Fruit fly (Drosophila melanogaster) whole organism, embryonic: Measurements from ENCODE around the gene Ubqn.

Source experiments
- Abd-B ChIP-seq: fragments of 200-800 bp; sonication (Bioruptor generic); optimal IDR thresholded peaks from 2 replicates; lab custom pipeline; 2018; ENCODE audit warnings: missing biosample characterization, mild to moderate bottlenecking, missing genetic modification characterization, moderate library complexity
- Aef1 ChIP-seq: fragments of 200-800 bp; sonication (Bioruptor generic); IDR thresholded peaks from 3 replicates; pipeline ENCODE4 v1.3.6; 2022; ENCODE audit warnings: missing biosample characterization, missing genetic modification characterization
- Antp ChIP-seq: fragments of 200-800 bp; sonication (Bioruptor generic); optimal IDR thresholded peaks from 3 replicates; lab custom pipeline; 2016; ENCODE audit warnings: missing biosample characterization, missing genetic modification characterization
- C15 ChIP-seq: fragments of 200-800 bp; sonication (Bioruptor generic); IDR thresholded peaks from 3 replicates; pipeline ENCODE4 v1.3.6; 2022; ENCODE audit warnings: missing biosample characterization, missing genetic modification characterization
- CG1233 ChIP-seq: fragments of 200-800 bp; sonication (Bioruptor generic); optimal IDR thresholded peaks from 4 replicates; lab custom pipeline; 2018; ENCODE audit warnings: missing biosample characterization, mild to moderate bottlenecking, missing genetic modification characterization
- CG12391 ChIP-seq: fragments of 200-800 bp; sonication (Bioruptor generic); optimal IDR thresholded peaks from 3 replicates; lab custom pipeline; 2018; ENCODE audit warnings: missing biosample characterization, mild to moderate bottlenecking, missing genetic modification characterization, moderate library complexity
- CG1602 ChIP-seq: fragments of 200-800 bp; sonication (Bioruptor generic); optimal IDR thresholded peaks from 3 replicates; lab custom pipeline; 2016; ENCODE audit warnings: missing biosample characterization, missing genetic modification characterization
- CG16779 ChIP-seq: fragments of 200-800 bp; sonication (Bioruptor generic); IDR thresholded peaks from 2 replicates; pipeline ENCODE4 v1.3.6; 2022; ENCODE audit warnings: missing biosample characterization, missing genetic modification characterization
- CG17328 ChIP-seq: fragments of 200-800 bp; sonication (Bioruptor generic); IDR thresholded peaks from 2 replicates; pipeline ENCODE4 v1.3.6; 2022; ENCODE audit warnings: missing biosample characterization, missing genetic modification characterization
- CG18476 ChIP-seq: fragments of 200-800 bp; sonication (Bioruptor generic); optimal IDR thresholded peaks from 2 replicates; lab custom pipeline; 2016; ENCODE audit warnings: missing biosample characterization, mild to moderate bottlenecking, missing genetic modification characterization
- CG18599 ChIP-seq: fragments of 200-800 bp; sonication (Bioruptor generic); optimal IDR thresholded peaks from 3 replicates; lab custom pipeline; 2017; ENCODE audit warnings: missing biosample characterization, missing genetic modification characterization, mild to moderate bottlenecking, moderate library complexity, missing genetic modification reagents
- CG2678 ChIP-seq: fragments of 200-800 bp; sonication (Bioruptor generic); optimal IDR thresholded peaks from 3 replicates; lab custom pipeline; 2019; ENCODE audit warnings: missing biosample characterization, mild to moderate bottlenecking, missing genetic modification characterization, moderate library complexity
- CG2875 ChIP-seq: fragments of 200-800 bp; sonication (Bioruptor generic); optimal IDR thresholded peaks from 2 replicates; lab custom pipeline; 2017; ENCODE audit warnings: missing biosample characterization, mild to moderate bottlenecking, missing genetic modification characterization, missing genetic modification reagents
- CG33213 ChIP-seq: fragments of 200-800 bp; sonication (Bioruptor generic); optimal IDR thresholded peaks from 3 replicates; lab custom pipeline; 2016; ENCODE audit warnings: missing biosample characterization, missing genetic modification characterization
- CG3847 ChIP-seq: fragments of 200-800 bp; sonication (Bioruptor generic); IDR thresholded peaks from 2 replicates; pipeline ENCODE4 v1.3.6; 2022; ENCODE audit warnings: missing biosample characterization, missing genetic modification characterization
- CG3995 ChIP-seq: fragments of 200-800 bp; sonication (Bioruptor generic); optimal IDR thresholded peaks from 3 replicates; lab custom pipeline; 2016; ENCODE audit warnings: missing biosample characterization, missing genetic modification characterization
- CG4424 ChIP-seq: fragments of 200-800 bp; sonication (Bioruptor generic); optimal IDR thresholded peaks from 3 replicates; lab custom pipeline; 2016; ENCODE audit warnings: missing biosample characterization, missing genetic modification characterization
- CG4707 ChIP-seq: fragments of 200-800 bp; sonication (Bioruptor generic); optimal IDR thresholded peaks from 2 replicates; lab custom pipeline; 2018; ENCODE audit warnings: missing biosample characterization, mild to moderate bottlenecking, missing genetic modification characterization, moderate library complexity
- CG5953 ChIP-seq: fragments of 200-800 bp; sonication (Bioruptor generic); IDR thresholded peaks from 2 replicates; pipeline ENCODE4 v1.3.6; 2022; ENCODE audit warnings: missing biosample characterization, missing genetic modification characterization
- CG6683 ChIP-seq: fragments of 200-800 bp; sonication (Bioruptor generic); optimal IDR thresholded peaks from 2 replicates; lab custom pipeline; 2017; ENCODE audit warnings: missing biosample characterization, mild to moderate bottlenecking, missing genetic modification characterization, missing genetic modification reagents
- Camta ChIP-seq: fragments of 200-800 bp; sonication (Bioruptor generic); optimal IDR thresholded peaks from 2 replicates; lab custom pipeline; 2016; ENCODE audit warnings: missing biosample characterization, missing genetic modification characterization
- D ChIP-seq, 2 experiments: fragments of 200-800 bp in 1 of 2; fragments of >200 bp in 1 of 2; sonication (Bioruptor generic) in 1 of 2; optimal IDR thresholded peaks; 2 replicates in 1 of 2; 3 replicates in 1 of 2; lab custom pipeline; 2017; ENCODE audit warnings: mild to moderate bottlenecking in 1 of 2, missing biosample characterization in 1 of 2, missing genetic modification characterization in 1 of 2, missing genetic modification reagents in 1 of 2
- Deaf1 ChIP-seq: fragments of 200-800 bp; optimal IDR thresholded peaks from 3 replicates; lab custom pipeline; 2019; ENCODE audit warnings: missing biosample characterization, mild to moderate bottlenecking, missing genetic modification characterization, moderate library complexity
- Dll ChIP-seq: fragments of 200-800 bp; sonication (Bioruptor generic); IDR thresholded peaks from 4 replicates; pipeline ENCODE4 v1.3.6; 2022; ENCODE audit warnings: missing biosample characterization, missing genetic modification characterization; ENCODE audit not compliant: partially characterized antibody
- Doc3 ChIP-seq: fragments of 200-800 bp; sonication (Bioruptor generic); IDR thresholded peaks from 3 replicates; pipeline ENCODE4 v1.3.6; 2022; ENCODE audit warnings: missing biosample characterization, missing genetic modification characterization; ENCODE audit not compliant: partially characterized antibody
- Fer3 ChIP-seq: fragments of 200-800 bp; sonication (Bioruptor generic); optimal IDR thresholded peaks from 2 replicates; lab custom pipeline; 2018; ENCODE audit warnings: missing biosample characterization, mild to moderate bottlenecking, missing genetic modification characterization, moderate library complexity
- H2.0 ChIP-seq: fragments of 200-800 bp; sonication (Bioruptor generic); IDR thresholded peaks from 2 replicates; pipeline ENCODE4 v1.3.6; 2022; ENCODE audit warnings: missing biosample characterization, missing genetic modification characterization
- HmgD ChIP-seq: fragments of 200-800 bp; sonication (Bioruptor generic); optimal IDR thresholded peaks from 3 replicates; lab custom pipeline; 2016; ENCODE audit warnings: missing biosample characterization, missing genetic modification characterization
- MTF-1 ChIP-seq: fragments of 200-800 bp; sonication (Bioruptor generic); optimal IDR thresholded peaks from 2 replicates; lab custom pipeline; 2018; ENCODE audit warnings: missing biosample characterization, mild to moderate bottlenecking, missing genetic modification characterization, borderline replicate concordance
- Meics ChIP-seq: fragments of 200-800 bp; sonication (Bioruptor generic); optimal IDR thresholded peaks from 2 replicates; lab custom pipeline; 2017; ENCODE audit warnings: missing biosample characterization, mild to moderate bottlenecking, missing genetic modification characterization
- PHDP ChIP-seq: fragments of 200-800 bp; sonication (Bioruptor generic); optimal IDR thresholded peaks from 3 replicates; lab custom pipeline; 2018; ENCODE audit warnings: missing biosample characterization, mild to moderate bottlenecking, missing genetic modification characterization, moderate library complexity
- Sry-δ ChIP-seq: fragments of 200-800 bp; sonication (Bioruptor generic); optimal IDR thresholded peaks from 2 replicates; lab custom pipeline; 2016; ENCODE audit warnings: missing biosample characterization, missing genetic modification characterization
- Stat92E ChIP-seq, 3 experiments: fragments of >200 bp in 2 of 3; fragments of 200-800 bp in 1 of 3; sonication (Bioruptor generic) in 1 of 3; optimal IDR thresholded peaks; 2 replicates each; lab custom pipeline; 2017 to 2019; ENCODE audit warnings: missing biosample characterization in 3 of 3, missing genetic modification characterization in 3 of 3, mild to moderate bottlenecking in 1 of 3, moderate library complexity in 1 of 3
- Tbp ChIP-seq: fragments of >200 bp; optimal IDR thresholded peaks from 2 replicates; lab custom pipeline; 2018; ENCODE audit warnings: missing biosample characterization, missing genetic modification characterization
- YL-1 ChIP-seq: fragments of 200-800 bp; sonication (Bioruptor generic); optimal IDR thresholded peaks from 3 replicates; lab custom pipeline; 2017; ENCODE audit warnings: missing biosample characterization, mild to moderate bottlenecking, missing genetic modification characterization
- ase ChIP-seq: fragments of 200-800 bp; sonication (Bioruptor generic); IDR thresholded peaks from 3 replicates; pipeline ENCODE4 v1.3.6; 2022; ENCODE audit warnings: missing biosample characterization, missing genetic modification characterization
- bowl ChIP-seq: fragments of 200-800 bp; sonication (Bioruptor generic); IDR thresholded peaks from 2 replicates; pipeline ENCODE4 v1.3.6; 2022; ENCODE audit warnings: missing biosample characterization, missing genetic modification characterization
- cg ChIP-seq: fragments of 200-800 bp; sonication (Bioruptor generic); optimal IDR thresholded peaks from 3 replicates; lab custom pipeline; 2019; ENCODE audit warnings: missing biosample characterization, mild to moderate bottlenecking, missing genetic modification characterization, moderate library complexity
- danr ChIP-seq: fragments of 200-800 bp; sonication (Bioruptor generic); IDR thresholded peaks from 2 replicates; pipeline ENCODE4 v1.3.6; 2022; ENCODE audit warnings: missing biosample characterization, missing genetic modification characterization
- en ChIP-seq: fragments of 200-800 bp; sonication (Bioruptor generic); optimal IDR thresholded peaks from 2 replicates; lab custom pipeline; 2016; ENCODE audit warnings: missing biosample characterization, missing genetic modification characterization
- gce ChIP-seq: fragments of 200-800 bp; sonication (Bioruptor generic); IDR thresholded peaks from 3 replicates; pipeline ENCODE4 v1.3.6; 2022; ENCODE audit warnings: missing biosample characterization, missing genetic modification characterization
- grau ChIP-seq: fragments of 200-800 bp; optimal IDR thresholded peaks from 3 replicates; lab custom pipeline; 2019; ENCODE audit warnings: missing biosample characterization, mild to moderate bottlenecking, missing genetic modification characterization, moderate library complexity
- kay ChIP-seq: fragments of 200-800 bp; sonication (Bioruptor generic); optimal IDR thresholded peaks from 2 replicates; lab custom pipeline; 2016; ENCODE audit warnings: missing biosample characterization, missing genetic modification characterization
- luna ChIP-seq: fragments of 200-800 bp; sonication (Bioruptor generic); optimal IDR thresholded peaks from 2 replicates; lab custom pipeline; 2016; ENCODE audit warnings: missing biosample characterization, missing genetic modification characterization
- org-1 ChIP-seq: fragments of 200-800 bp; sonication (Bioruptor generic); optimal IDR thresholded peaks from 2 replicates; lab custom pipeline; 2017; ENCODE audit warnings: missing biosample characterization, missing genetic modification characterization
- pho ChIP-seq: fragments of 200-800 bp; sonication (Bioruptor generic); optimal IDR thresholded peaks from 2 replicates; lab custom pipeline; 2016; ENCODE audit warnings: missing biosample characterization, missing genetic modification characterization
- pita ChIP-seq: fragments of 200-800 bp; sonication (Bioruptor generic); optimal IDR thresholded peaks from 2 replicates; lab custom pipeline; 2017; ENCODE audit warnings: missing biosample characterization, mild to moderate bottlenecking, missing genetic modification characterization
- pzg ChIP-seq: fragments of 200-800 bp; sonication (Bioruptor generic); optimal IDR thresholded peaks from 3 replicates; lab custom pipeline; 2018; ENCODE audit warnings: missing biosample characterization, mild to moderate bottlenecking, missing genetic modification characterization, moderate library complexity
- shn ChIP-seq: fragments of 200-800 bp; sonication (Bioruptor generic); optimal IDR thresholded peaks from 3 replicates; lab custom pipeline; 2016; ENCODE audit warnings: missing biosample characterization, missing genetic modification characterization
- wek ChIP-seq: fragments of 200-800 bp; sonication (Bioruptor generic); optimal IDR thresholded peaks from 3 replicates; lab custom pipeline; 2018; ENCODE audit warnings: missing biosample characterization, mild to moderate bottlenecking, missing genetic modification characterization, moderate library complexity

Gene Ubqn

dm6 chrX:19645873-19646541 is 37.6 kb upstream of the Ubqn start, which contains the start of gene Arp10 (continued):
- TF ChIP-seq CG5953 (GFP tag; lab: Robert Waterston, UW) (no peak), ase (no peak), shn (no peak), CG4424 (GFP tag; lab: Kevin White, UChicago) (peak; percentile 1), CG18476 (GFP tag; lab: Kevin White, UChicago) (no peak), CG3847 (GFP tag; lab: Robert Waterston, UW) (no peak), pita (no peak), org-1 (GFP tag; lab: Kevin White, UChicago) (no peak), CG4707 (GFP tag; lab: Kevin White, UChicago) (no peak), CG16779 (no peak), gce (GFP tag; lab: Robert Waterston, UW) (no peak), Aef1 (GFP tag; lab: Robert Waterston, UW) (no peak), grau (tag; lab: Kevin White, UChicago) (peak; percentile 46), CG12391 (peak; percentile 33), H2.0 (GFP tag; lab: Robert Waterston, UW) (no peak), Stat92E (GFP tag; optimal IDR thresholded peaks at IDR 0.05; lab: Kevin White, UChicago) (no peak), Meics (GFP tag; lab: Kevin White, UChicago) (peak; percentile 82), MTF-1 (GFP tag; lab: Kevin White, UChicago) (no peak), pho (no peak), D (optimal IDR thresholded peaks at IDR 0.05; lab: Kevin White, UChicago) (no peak), D (GFP tag; optimal IDR thresholded peaks at IDR 0.05; lab: Kevin White, UChicago) (no peak), Dll (GFP tag; lab: Robert Waterston, UW) (peak; percentile 59; the same call in 3 of the 4 replicates), danr (no peak), Fer3 (peak; percentile 29), CG18599 (GFP tag; lab: Kevin White, UChicago) (no peak), CG6683 (GFP tag; lab: Kevin White, UChicago) (no peak), Camta (no peak), CG3995 (GFP tag; lab: Kevin White, UChicago) (peak; percentile 75), C15 (no peak), bowl (GFP tag; lab: Robert Waterston, UW) (no peak), en (GFP tag; lab: Kevin White, UChicago) (no peak), YL-1 (GFP tag; lab: Kevin White, UChicago) (peak; percentile 18), CG2678 (no peak), CG1233 (GFP tag; lab: Kevin White, UChicago) (no peak), Antp (GFP tag; lab: Kevin White, UChicago) (peak; percentile 0), CG17328 (no peak), luna (GFP tag; lab: Kevin White, UChicago) (no peak), Sry-δ (peak; percentile 57), CG2875 (no peak), HmgD (GFP tag; lab: Kevin White, UChicago) (no peak), Abd-B (no peak), Doc3 (no peak), wek (GFP tag; lab: Kevin White, UChicago) (no peak), cg (GFP tag; lab: Kevin White, UChicago) (no peak), CG1602 (GFP tag; lab: Kevin White, UChicago) (no peak), Deaf1 (tag; lab: Kevin White, UChicago) (no peak), PHDP (tag; lab: Kevin White, UChicago) (no peak), pzg (GFP tag; lab: Kevin White, UChicago) (peak; percentile 59), Tbp (GFP tag; lab: Kevin White, UChicago) (no peak), CG33213 (GFP tag; lab: Kevin White, UChicago) (no peak), kay (GFP tag; lab: Kevin White, UChicago) (no peak)
